Fruit fly (Drosophila melanogaster) S2 (cell line): ENCODE measurements around the gene meso18E.

Source experiments
- CG8478 ChIP-seq: fragments of >200 bp; optimal IDR thresholded peaks from 2 replicates; lab custom pipeline; 2018
- CTCF ChIP-seq, 2 experiments: fragments of >200 bp; optimal IDR thresholded peaks; 2 replicates each; lab custom pipeline; 2018

- TF ChIP-seq CTCF (optimal IDR thresholded peaks at IDR 0.05; lab: Kevin White, UChicago) = peak in 1 of 2 experiments; percentile 37
- no peak for TF ChIP-seq CG8478 (lab: Kevin White, UChicago)
These were observed 35.7 kb upstream of the meso18E start for dm6 chrX:19748565-19748964.
